Worm (Caenorhabditis elegans) whole organism, L4/young adult: ENCODE data around the gene F49C5.7.

Experiments
- W03F9.2 ChIP-seq: fragments of 150-350 bp; optimal IDR thresholded peaks from 2 replicates; lab custom pipeline; 2014; ENCODE audit warnings: missing biosample characterization, missing genetic modification characterization
- dao-5 ChIP-seq: sonication (generic microtip); optimal IDR thresholded peaks from 2 replicates; lab custom pipeline; 2016; ENCODE audit warnings: missing genotype, missing genetic modification characterization, moderate library complexity, missing compliant biosample characterization
- him-1 ChIP-seq: sonication (generic microtip); optimal IDR thresholded peaks from 2 replicates; lab custom pipeline; 2016; ENCODE audit warnings: missing genotype, missing genetic modification reagents, missing genetic modification characterization, missing compliant biosample characterization

The F49C5.7 gene

ce11 chrII:12546413-12546812 lies 19.5 kb upstream of the F49C5.7 start, which contains the start of the genes F49C5.5 and F49C5.10:
Gene F49C5.5, minus strand, starts transcription at chrII:12546513.
Gene F49C5.10, plus strand, starts transcription at chrII:12546756.
- no peak for TF ChIP-seq W03F9.2 (tag; lab: Kevin White, UChicago)

DNA sequence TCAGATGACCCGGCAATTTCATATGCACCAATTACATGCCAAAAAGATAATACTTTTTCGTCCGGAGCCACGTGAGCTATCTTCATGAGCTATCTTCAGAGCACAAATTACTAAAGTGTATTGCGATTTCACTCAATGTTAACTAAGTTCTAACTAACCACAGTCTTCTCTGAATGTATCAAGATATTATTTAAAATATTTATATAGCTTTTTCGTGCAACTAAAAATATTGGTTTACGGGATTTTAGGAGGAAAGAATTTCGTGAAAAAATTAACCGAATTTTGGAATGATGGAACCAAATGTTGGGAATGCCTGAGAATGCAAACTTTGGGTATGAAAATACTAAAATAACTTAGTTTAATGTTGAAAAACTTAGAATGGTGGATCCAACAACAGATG lies 18.4 kb upstream of the F49C5.7 start, which contains the start of gene F49C5.16:
F49C5.16 (plus strand) TSS at position 301 of the 400 bp plus-strand sequence.
- TF ChIP-seq dao-5 (tag; lab: Kevin White, UChicago): no peak
- TF ChIP-seq W03F9.2 (tag; lab: Kevin White, UChicago): no peak
- no peak for TF ChIP-seq him-1

DNA sequence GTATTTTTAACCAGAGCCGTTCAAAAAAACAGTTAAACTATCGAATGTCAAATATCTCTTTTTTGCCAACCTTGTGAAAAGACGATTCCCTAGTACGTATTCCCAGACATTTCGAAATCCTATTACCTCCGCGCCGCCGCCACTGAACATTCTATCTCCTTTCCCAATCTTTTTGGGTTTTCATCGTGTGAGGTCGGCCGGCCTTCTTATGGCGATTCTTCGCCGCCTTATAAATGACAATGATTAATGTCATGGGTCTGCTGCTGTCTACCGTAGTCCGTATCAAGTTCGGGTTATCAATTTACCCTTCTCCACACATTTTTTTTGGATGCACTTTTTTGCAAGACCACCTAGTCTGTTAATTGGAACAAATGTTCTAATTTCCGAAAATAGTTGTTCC lies 16.3 kb upstream of the F49C5.7 start:
- TF ChIP-seq W03F9.2 (tag; lab: Kevin White, UChicago) (no peak), dao-5 (tag; lab: Kevin White, UChicago) (no peak), him-1 (no peak)

DNA sequence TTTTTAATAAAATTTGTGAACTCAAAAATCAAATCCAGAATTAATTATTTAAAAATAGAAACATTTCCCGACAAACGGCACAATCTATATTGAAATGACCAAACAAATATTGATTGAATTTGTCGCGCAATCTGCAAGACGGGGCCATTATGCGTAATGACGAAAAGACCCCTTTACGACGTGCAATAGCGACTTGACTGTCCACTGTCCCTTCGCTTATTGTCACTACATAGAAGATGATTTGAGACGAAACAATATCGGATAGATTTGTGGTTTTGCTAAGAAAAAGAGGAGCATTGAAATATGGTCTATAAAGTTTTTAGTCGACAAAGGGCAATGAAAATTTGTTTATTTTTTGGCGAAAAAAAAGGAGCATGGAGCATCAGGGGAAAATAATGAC lies 15.0 kb upstream of the F49C5.7 start:
- TF ChIP-seq dao-5 (tag; lab: Kevin White, UChicago): no peak
- TF ChIP-seq W03F9.2 (tag; lab: Kevin White, UChicago): no peak
- TF ChIP-seq him-1: no peak

- TF ChIP-seq W03F9.2 (tag; lab: Kevin White, UChicago) (no peak), him-1 (no peak), dao-5 (tag; lab: Kevin White, UChicago) (no peak)
Observed at ce11 chrII:12555579-12555978, 10.4 kb upstream of the F49C5.7 start, which contains the start of gene F49C5.11. Gene F49C5.11, plus strand, starts transcription at chrII:12555879.

ce11 chrII:12560210-12560609 lies 5.7 kb upstream of the F49C5.7 start, which contains the start of gene F49C5.12:
Gene F49C5.12, minus strand, starts transcription at chrII:12560310.
- TF ChIP-seq him-1 (no peak), dao-5 (tag; lab: Kevin White, UChicago) (no peak), W03F9.2 (tag; lab: Kevin White, UChicago) (no peak)

DNA sequence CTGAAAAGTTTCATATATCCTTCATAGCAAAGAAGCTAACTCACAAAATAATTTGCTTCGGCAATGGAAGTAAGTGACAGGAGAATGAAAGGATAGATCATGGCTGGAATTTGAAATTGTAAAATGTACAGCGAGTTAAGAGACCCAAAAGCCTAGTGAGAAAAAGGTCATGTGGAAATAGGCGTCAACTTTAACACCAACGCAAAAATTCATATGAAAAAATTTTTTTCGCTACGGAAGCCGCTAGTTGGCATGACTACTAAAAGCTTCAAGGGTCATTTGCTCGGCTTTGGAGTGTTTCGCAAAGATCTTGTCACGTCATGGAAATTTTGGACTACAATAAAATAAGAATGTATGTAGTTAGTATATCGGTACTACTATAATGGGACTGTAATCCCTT lies 4.6 kb downstream of the F49C5.7 start, which contains the start of gene Y38E10A.1:
Y38E10A.1 (minus strand) TSS at position 101 of the 400 bp plus-strand sequence.
- TF ChIP-seq dao-5 (tag; lab: Kevin White, UChicago): no peak
- TF ChIP-seq W03F9.2 (tag; lab: Kevin White, UChicago): no peak
- TF ChIP-seq him-1: no peak

DNA sequence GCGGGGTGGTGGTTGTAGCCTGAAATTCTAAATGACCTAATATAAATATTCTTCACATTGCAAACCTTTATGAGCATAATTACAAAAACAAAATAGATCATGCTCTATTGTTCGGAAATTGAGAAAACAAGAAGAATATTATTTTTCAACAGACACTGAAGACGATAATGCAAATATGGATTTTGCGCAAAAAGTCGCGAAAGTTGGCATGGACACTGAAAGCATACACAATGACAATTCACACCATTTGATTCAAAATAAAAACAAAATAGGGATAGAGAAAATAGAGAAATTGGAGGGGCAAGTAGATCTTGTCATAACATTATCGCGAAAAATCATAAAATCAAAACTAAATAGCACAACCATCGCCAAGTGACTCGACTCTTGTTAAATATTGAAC lies 6.8 kb downstream of the F49C5.7 start, which contains the start of gene Y38E10A.35:
Y38E10A.35 (minus strand) TSS at position 101 of the 400 bp plus-strand sequence.
- no peak for TF ChIP-seq him-1

DNA sequence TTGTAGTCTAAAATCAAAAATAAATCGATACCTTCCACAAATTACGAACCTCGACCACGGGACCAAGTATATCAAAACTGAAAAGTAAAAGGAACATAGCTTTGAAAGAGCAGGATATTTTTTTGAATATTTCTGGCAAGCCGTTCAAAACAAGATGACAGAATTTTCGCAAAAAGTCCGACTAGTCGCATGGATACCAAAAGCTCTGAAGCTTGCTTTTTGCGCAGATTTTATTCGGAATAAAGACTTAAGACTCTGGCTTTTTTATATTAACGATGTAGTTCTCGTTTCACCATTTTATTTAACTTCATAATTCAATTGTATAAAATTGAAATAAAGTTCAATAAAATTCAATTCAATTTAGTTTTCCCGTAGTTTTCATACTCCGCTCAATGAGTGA lies 7.6 kb downstream of the F49C5.7 start, which contains the start of gene Y38E10A.2:
Y38E10A.2 (minus strand) TSS at position 101 of the 400 bp plus-strand sequence.
- no peak for TF ChIP-seq him-1
- no peak for TF ChIP-seq W03F9.2 (tag; lab: Kevin White, UChicago)
- TF ChIP-seq dao-5 (tag; lab: Kevin White, UChicago): no peak

DNA sequence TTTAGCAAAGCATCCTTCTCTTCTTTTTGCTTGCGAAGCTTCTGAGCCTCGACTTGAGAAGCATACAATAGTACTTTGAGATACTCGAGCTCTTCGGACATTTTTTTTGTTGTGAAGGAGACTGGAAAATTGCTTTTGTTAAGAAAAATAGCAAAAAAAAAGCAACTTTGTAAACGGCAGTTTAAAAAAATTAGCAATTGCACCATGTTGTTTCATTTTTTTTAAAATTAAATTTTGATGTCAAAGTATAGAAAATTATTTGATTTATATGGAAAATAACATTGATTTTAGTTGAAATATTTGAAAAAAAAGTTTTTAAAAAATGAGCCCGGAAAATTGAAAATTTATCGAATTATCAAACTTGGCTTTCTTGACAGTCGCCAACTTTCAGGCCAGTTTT lies 8.7 kb downstream of the F49C5.7 start, which contains the start of gene Y38E10A.3:
Y38E10A.3 (minus strand) TSS at position 101 of the 400 bp plus-strand sequence.
- TF ChIP-seq him-1 (no peak), W03F9.2 (tag; lab: Kevin White, UChicago) (no peak), dao-5 (tag; lab: Kevin White, UChicago) (no peak)

ce11 chrII:12577754-12578153 lies 11.8 kb downstream of the F49C5.7 start, which contains the start of gene clec-8:
Gene clec-8, minus strand, starts transcription at chrII:12578061.
- no peak for TF ChIP-seq W03F9.2 (tag; lab: Kevin White, UChicago)
- TF ChIP-seq him-1: no peak
- no peak for TF ChIP-seq dao-5 (tag; lab: Kevin White, UChicago)

DNA sequence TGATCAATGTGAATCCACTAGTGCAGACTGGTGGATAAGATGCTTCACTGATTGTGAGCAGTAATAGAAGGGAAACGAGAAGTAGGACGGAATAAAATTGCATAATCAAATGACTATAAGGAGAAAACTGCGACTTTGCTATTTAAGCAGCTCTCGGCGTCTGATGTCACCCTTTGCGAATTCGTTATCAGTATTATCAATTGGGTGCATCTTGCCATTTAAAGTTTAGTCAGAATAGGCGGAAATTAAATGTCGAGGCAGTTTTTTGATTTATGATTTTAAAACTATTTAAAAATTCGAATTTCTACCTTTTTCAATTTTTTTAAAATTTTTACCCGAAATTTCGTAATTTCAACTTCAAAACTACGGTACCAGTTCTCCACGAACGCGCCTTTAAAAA lies 15.0 kb downstream of the F49C5.7 start, which contains the start of gene clec-4:
clec-4 (minus strand) TSS at position 162 of the 400 bp plus-strand sequence.
- TF ChIP-seq him-1 (no peak), W03F9.2 (tag; lab: Kevin White, UChicago) (no peak), dao-5 (tag; lab: Kevin White, UChicago) (no peak)

DNA sequence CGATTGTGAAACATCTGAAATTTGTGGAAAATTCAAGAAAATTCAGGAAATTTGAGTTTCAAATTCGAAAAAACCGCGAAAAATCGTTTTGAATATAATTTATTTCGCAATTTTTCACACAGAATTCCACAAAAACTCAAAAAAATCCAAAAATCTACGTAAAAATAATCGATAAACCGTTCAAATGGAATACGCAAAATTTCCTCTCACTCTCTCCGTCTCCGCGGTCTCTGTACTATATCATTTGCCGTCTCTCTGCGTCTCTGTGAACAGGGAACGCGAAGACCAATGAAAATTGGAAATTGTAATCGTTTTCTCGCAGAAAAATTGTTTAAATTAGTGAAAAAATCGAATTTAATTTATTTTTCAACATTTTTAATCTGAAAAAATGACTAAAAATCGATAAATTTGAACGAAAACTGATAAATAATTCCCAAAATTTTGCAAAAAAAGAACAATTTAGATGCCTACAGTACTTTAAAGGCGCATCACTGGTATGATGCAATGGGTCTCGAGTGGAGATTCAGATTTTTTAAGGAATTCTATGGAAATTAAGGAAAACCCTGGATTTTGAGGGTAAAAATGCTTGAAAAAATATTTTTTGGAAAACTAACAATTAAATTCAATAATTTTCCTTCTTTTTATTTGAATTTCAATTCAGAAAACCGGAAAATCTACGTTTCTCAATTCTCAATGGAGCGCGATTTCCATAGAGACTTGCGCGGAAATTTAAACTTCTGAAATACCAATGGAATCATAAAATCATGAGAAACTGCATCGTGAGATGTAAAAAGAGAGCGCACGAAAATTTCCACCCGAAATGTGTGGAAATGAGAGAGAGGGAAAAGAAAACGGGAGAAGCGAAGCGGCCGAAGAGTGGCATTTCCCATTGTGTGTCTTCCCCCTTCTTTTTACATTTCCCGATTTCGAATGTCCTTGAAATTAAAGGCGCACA lies 38.0 kb downstream of the F49C5.7 start, which contains the start of the genes ceh-100 and lips-15:
ceh-100 (minus strand) TSS at position 14 of the 955 bp plus-strand sequence.
lips-15 (plus strand) TSS at position 720 of the 955 bp plus-strand sequence.
- no peak for TF ChIP-seq dao-5 (tag; lab: Kevin White, UChicago)
- no peak for TF ChIP-seq W03F9.2 (tag; lab: Kevin White, UChicago)
- no peak for TF ChIP-seq him-1

ce11 chrII:12606108-12606507 lies 40.2 kb downstream of the F49C5.7 start:
- no peak for TF ChIP-seq W03F9.2 (tag; lab: Kevin White, UChicago)
- TF ChIP-seq him-1: no peak
- TF ChIP-seq dao-5 (tag; lab: Kevin White, UChicago): no peak
